Worm (Caenorhabditis elegans): ENCODE results near the gene B0280.2.

B0280.2 gene

DNA sequence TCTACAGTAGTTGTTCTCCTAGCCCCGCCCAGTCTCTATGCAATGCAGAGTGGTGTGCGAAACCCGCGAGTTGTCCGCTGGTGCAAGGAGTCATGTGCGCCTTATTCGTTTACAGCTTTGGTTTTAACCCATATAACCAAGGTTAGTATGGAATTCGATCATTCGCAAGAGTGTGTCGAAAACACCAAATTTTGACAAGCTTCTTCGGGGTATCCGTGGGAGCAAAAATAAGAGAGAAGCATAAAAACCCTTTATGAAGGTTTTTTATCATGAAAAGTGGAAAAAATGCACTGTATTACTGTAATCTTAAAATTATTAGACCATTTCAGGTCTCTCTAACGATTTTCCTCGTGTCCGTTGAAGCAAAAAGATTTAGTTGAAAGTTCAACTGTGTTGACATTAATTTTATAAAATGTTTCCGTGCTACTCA lies 17.7 kb downstream of the B0280.2 start:
- TF ChIP-seq egl-27 (tag; optimal IDR thresholded peaks at IDR 0.05), result peak; percentile 25
- TF ChIP-seq nhr-25 (tag; optimal IDR thresholded peaks at IDR 0.05), result peak; percentile 3
- peak; percentile 36 to 45 for TF ChIP-seq lsy-2 (tag; optimal IDR thresholded peaks at IDR 0.05)
- TF ChIP-seq ZK546.5 (tag; optimal IDR thresholded peaks at IDR 0.05), result no peak
- no peak for TF ChIP-seq dmd-4 (tag; optimal IDR thresholded peaks at IDR 0.05)
- no peak for TF ChIP-seq nhr-10 (tag; optimal IDR thresholded peaks at IDR 0.05)
- no peak for TF ChIP-seq ztf-11 (tag; optimal IDR thresholded peaks at IDR 0.05)
- TF ChIP-seq nhr-237 (tag; optimal IDR thresholded peaks at IDR 0.05), result no peak
- no peak for TF ChIP-seq elt-3 (tag; optimal IDR thresholded peaks at IDR 0.05)
- no peak for TF ChIP-seq elt-1 (tag; optimal IDR thresholded peaks at IDR 0.05)
- TF ChIP-seq mab-5 (tag; optimal IDR thresholded peaks at IDR 0.05), result no peak
- TF ChIP-seq nhr-21 (tag; optimal IDR thresholded peaks at IDR 0.05), result peak; percentile 10
- no peak for TF ChIP-seq unc-39 (tag; optimal IDR thresholded peaks at IDR 0.05)
- no peak for TF ChIP-seq alr-1 (tag; optimal IDR thresholded peaks at IDR 0.05)
- no peak for TF ChIP-seq lin-39 (tag; optimal IDR thresholded peaks at IDR 0.05)
- TF ChIP-seq nhr-6 (tag; optimal IDR thresholded peaks at IDR 0.05), result no peak
- TF ChIP-seq snpc-4 (tag; optimal IDR thresholded peaks at IDR 0.05), result peak; percentile 95
- TF ChIP-seq peb-1 (tag; optimal IDR thresholded peaks at IDR 0.05), result no peak
- TF ChIP-seq ceh-82 (tag; optimal IDR thresholded peaks at IDR 0.05), result no peak
- TF ChIP-seq ztf-1 (GFP tag; conservative IDR thresholded peaks at IDR 0.05), result no peak
- no peak for TF ChIP-seq Y55F3AM.14 (GFP tag; optimal IDR thresholded peaks at IDR 0.05)
- no peak for TF ChIP-seq mbf-1 (tag; optimal IDR thresholded peaks at IDR 0.05)
- peak; percentile 25 for TF ChIP-seq sma-9 (GFP tag; optimal IDR thresholded peaks at IDR 0.05)
- TF ChIP-seq sma-9 (tag; optimal IDR thresholded peaks at IDR 0.05), result no peak
- no peak for TF ChIP-seq ztf-4 (tag; optimal IDR thresholded peaks at IDR 0.05)
- TF ChIP-seq blmp-1 (tag; optimal IDR thresholded peaks at IDR 0.05; ENCODE audit: insufficient read depth), result no peak
- TF ChIP-seq lin-13 (GFP tag; optimal IDR thresholded peaks at IDR 0.05), result no peak
- TF ChIP-seq skn-1 (tag; optimal IDR thresholded peaks at IDR 0.05), result no peak
- TF ChIP-seq ceh-16 (tag; optimal IDR thresholded peaks at IDR 0.05), result no peak
- no peak for TF ChIP-seq R02D3.7 (tag; optimal IDR thresholded peaks at IDR 0.05)
- TF ChIP-seq lin-11 (tag; optimal IDR thresholded peaks at IDR 0.05), result no peak
- no peak for TF ChIP-seq C34F6.9 (tag; optimal IDR thresholded peaks at IDR 0.05)
- TF ChIP-seq nhr-129 (tag; optimal IDR thresholded peaks at IDR 0.05), result no peak
- TF ChIP-seq F13H6.1 (tag; optimal IDR thresholded peaks at IDR 0.05), result peak; percentile 4
- TF ChIP-seq gmeb-1 (tag; optimal IDR thresholded peaks at IDR 0.05), result peak; percentile 64
- TF ChIP-seq nhr-11 (tag; optimal IDR thresholded peaks at IDR 0.05), result no peak
- TF ChIP-seq mdl-1 (tag; optimal IDR thresholded peaks at IDR 0.05), result no peak
- no peak for TF ChIP-seq nhr-77 (tag; optimal IDR thresholded peaks at IDR 0.05)
- TF ChIP-seq crh-2 (tag; optimal IDR thresholded peaks at IDR 0.05), result peak; percentile 34
- TF ChIP-seq ama-1 (optimal IDR thresholded peaks at IDR 0.05), result peak; percentile 76
- no peak for TF ChIP-seq nhr-23 (tag; optimal IDR thresholded peaks at IDR 0.05)
- TF ChIP-seq fos-1 (tag; optimal IDR thresholded peaks at IDR 0.05), result no peak
- no peak for TF ChIP-seq zag-1 (tag; optimal IDR thresholded peaks at IDR 0.05)
- TF ChIP-seq sem-4 (tag; optimal IDR thresholded peaks at IDR 0.05), result no peak
- peak; percentile 64 for TF ChIP-seq sma-3 (GFP tag; optimal IDR thresholded peaks at IDR 0.05)
- TF ChIP-seq unc-55 (GFP tag; optimal IDR thresholded peaks at IDR 0.05), result no peak
- no peak for TF ChIP-seq aly-2 (tag; optimal IDR thresholded peaks at IDR 0.05)
- TF ChIP-seq nhr-12 (tag; optimal IDR thresholded peaks at IDR 0.05), result no peak
- no peak for TF ChIP-seq unc-62 (GFP tag; optimal IDR thresholded peaks at IDR 0.05)

All from whole organism, L2 larva.